Fruit fly (Drosophila melanogaster) whole organism, wandering third instar larva: ENCODE results near the gene wntD.

Source experiments
- Dfd ChIP-seq: fragments of >200 bp; optimal IDR thresholded peaks from 2 replicates; lab custom pipeline; 2017; ENCODE audit warnings: missing biosample characterization, missing genetic modification characterization
- dl ChIP-seq, 2 experiments: fragments of 175-275, 200-275 bp in 1 of 2; fragments of 200-275 bp in 1 of 2; sonication (Bioruptor generic); optimal IDR thresholded peaks; lab custom pipeline; 2018; ENCODE audit warnings: mild to moderate bottlenecking in 2 of 2, missing biosample characterization in 2 of 2, missing genetic modification characterization in 2 of 2, moderate library complexity in 2 of 2; ENCODE audit not compliant: partially characterized antibody in 2 of 2, insufficient read depth in 1 of 2

DNA sequence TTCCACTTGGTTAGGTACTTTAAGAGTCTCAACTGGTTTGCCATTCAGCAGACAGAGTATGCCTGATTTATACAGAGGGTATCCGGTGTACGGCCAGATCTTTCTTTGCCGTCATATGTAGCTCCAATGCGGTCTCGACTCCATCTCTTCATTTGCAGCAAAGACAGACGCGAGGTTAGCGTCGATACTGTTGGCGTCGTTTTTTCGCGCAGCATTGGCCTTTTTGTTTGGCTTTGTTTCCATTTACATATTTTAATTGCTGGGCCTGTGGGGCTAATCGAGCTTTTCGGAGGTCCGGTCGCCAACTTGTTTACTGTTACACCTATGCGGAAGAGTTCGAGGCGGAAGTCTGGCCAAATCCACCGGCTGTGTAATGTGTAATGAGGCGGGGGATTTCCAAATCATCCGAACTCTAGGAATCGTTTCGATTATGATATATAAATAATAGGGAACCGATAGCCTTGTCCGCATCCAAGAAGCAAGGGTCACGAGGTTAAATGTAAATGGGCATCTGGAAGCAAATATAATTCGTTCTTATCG is 18.7 kb downstream of the wntD start:
- TF ChIP-seq Dfd (GFP tag; lab: Kevin White, UChicago) = no peak
- no peak for TF ChIP-seq dl (GFP tag; optimal IDR thresholded peaks at IDR 0.05; lab: Kevin White, UChicago; ENCODE audit: insufficient read depth in 1 of 2, partially characterized antibody in 2 of 2)
